Worm (Caenorhabditis elegans) whole organism, L4 larva: ENCODE results near the gene C34F11.5.

Source experiments
- F26F4.8 ChIP-seq: fragments of 200-800 bp; sonication (Bioruptor generic); conservative IDR thresholded peaks from 2 replicates; pipeline ENCODE4 v1.3.6; 2022; ENCODE audit warnings: missing genetic modification characterization, missing compliant biosample characterization
- F37D6.2 ChIP-seq: sonication (generic microtip); optimal IDR thresholded peaks from 2 replicates; lab custom pipeline; 2016; ENCODE audit warnings: mild to moderate bottlenecking, missing genetic modification characterization, missing compliant biosample characterization
- ZK546.5 ChIP-seq, 2 experiments: sonication (generic microtip); optimal IDR thresholded peaks; 2 replicates each; lab custom pipeline; 2017; ENCODE audit warnings: missing biosample characterization in 2 of 2, missing genetic modification characterization in 2 of 2
- gei-8 ChIP-seq: fragments of 200-800 bp; sonication (Bioruptor generic); optimal IDR thresholded peaks from 2 replicates; lab custom pipeline; 2018; ENCODE audit warnings: mild to moderate bottlenecking, missing genetic modification characterization, missing compliant biosample characterization
- lir-3 ChIP-seq: sonication (generic microtip); optimal IDR thresholded peaks from 2 replicates; lab custom pipeline; 2016; ENCODE audit warnings: mild to moderate bottlenecking, missing genetic modification characterization, missing compliant biosample characterization
- unc-39 ChIP-seq: sonication (generic microtip); optimal IDR thresholded peaks from 2 replicates; lab custom pipeline; 2017; ENCODE audit warnings: missing biosample characterization, missing genetic modification characterization
- unc-62 ChIP-seq, 3 experiments: fragments of 150-350 bp in 1 of 3; sonication (generic microtip); optimal IDR thresholded peaks in 2 of 3; peaks in 1 of 3; 1 replicate in 1 of 3; 2 replicates in 2 of 3; lab custom pipeline; 2014 to 2017; ENCODE audit warnings: missing biosample characterization in 3 of 3, missing genetic modification characterization in 3 of 3, missing genetic modification reagents in 3 of 3, missing genotype in 1 of 3

- TF ChIP-seq unc-39 (no peak), F37D6.2 (tag; lab: Kevin White, UChicago) (no peak), F26F4.8 (GFP tag; lab: Robert Waterston, UW) (no peak), ZK546.5 (tag; optimal IDR thresholded peaks at IDR 0.05; lab: Kevin White, UChicago) (no peak), unc-62 (GFP tag; optimal IDR thresholded peaks at IDR 0.05 in 1 of 2; lab: Kevin White, UChicago) (no peak), unc-62 (tag; optimal IDR thresholded peaks at IDR 0.05; lab: Kevin White, UChicago) (no peak), gei-8 (no peak), lir-3 (tag; lab: Kevin White, UChicago) (no peak)
Measured at ce11 chrII:5166738-5167137, 28.9 kb upstream of the C34F11.5 start, which contains the start of gene srb-3.
